In genomic region chr3R:5109558-5110211, dm6 we compare ENCODE assay signal across 4 fruit fly cellular contexts.
TF ChIP-seq lines count a peak whose summit lies in the region.

No protein-coding gene starts in this region.

- TF ChIP-seq CTCF in whole organism, embryonic (GFP tag; optimal IDR thresholded peaks at IDR 0.05; lab: Kevin White, UChicago), result no peak

TF ChIP-seq in whole organism, embryonic, 481 proteins besides CTCF, POLR2A, EP300 and RAD21 (continues in another document):
- TF ChIP-seq ERR (GFP tag; optimal IDR thresholded peaks at IDR 0.05; lab: Kevin White, UChicago) (no peak), CG16779 (GFP tag; IDR thresholded peaks at IDR 0.05; lab: Robert Waterston, UW) (no peak), D (optimal IDR thresholded peaks at IDR 0.05; lab: Kevin White, UChicago) (peak; percentile 96), D (GFP tag; optimal IDR thresholded peaks at IDR 0.05; lab: Kevin White, UChicago) (peak; percentile 51), kni (GFP tag; optimal IDR thresholded peaks at IDR 0.05; lab: Kevin White, UChicago) (peak; percentile 97), HLH54F (GFP tag; optimal IDR thresholded peaks at IDR 0.05; lab: Kevin White, UChicago) (no peak), amos (GFP tag; IDR thresholded peaks at IDR 0.05; lab: Robert Waterston, UW; ENCODE audit: partially characterized antibody) (peak; percentile 19; the same call in 1 of the 2 replicates), eve (GFP tag; optimal IDR thresholded peaks at IDR 0.05; lab: Kevin White, UChicago) (no peak), Vsx1 (GFP tag; optimal IDR thresholded peaks at IDR 0.05; lab: Kevin White, UChicago) (no peak), sima (GFP tag; optimal IDR thresholded peaks at IDR 0.05; lab: Kevin White, UChicago) (no peak), CG5180 (GFP tag; optimal IDR thresholded peaks at IDR 0.05; lab: Kevin White, UChicago) (peak; percentile 65), CG11504 (tag; optimal IDR thresholded peaks at IDR 0.05; lab: Kevin White, UChicago) (no peak), CG10959 (GFP tag; IDR thresholded peaks at IDR 0.05; lab: Robert Waterston, UW) (no peak), CG15479 (GFP tag; optimal IDR thresholded peaks at IDR 0.05; lab: Kevin White, UChicago) (peak; percentile 83), CG6791 (GFP tag; IDR thresholded peaks at IDR 0.05; lab: Robert Waterston, UW; ENCODE audit: partially characterized antibody) (no peak), eyg (GFP tag; optimal IDR thresholded peaks at IDR 0.05; lab: Kevin White, UChicago) (no peak), hth (optimal IDR thresholded peaks at IDR 0.05; lab: Kevin White, UChicago) (peak; percentile 65), CG2875 (GFP tag; optimal IDR thresholded peaks at IDR 0.05; lab: Kevin White, UChicago) (no peak), BtbVII (GFP tag; optimal IDR thresholded peaks at IDR 0.05; lab: Kevin White, UChicago) (no peak), Oli (tag; optimal IDR thresholded peaks at IDR 0.05; lab: Kevin White, UChicago) (peak; percentile 9), bowl (GFP tag; IDR thresholded peaks at IDR 0.05; lab: Robert Waterston, UW) (no peak), ken (GFP tag; IDR thresholded peaks at IDR 0.05; lab: Robert Waterston, UW) (0 out of 3 replicates have a peak, but pooled peaks have one; percentile 14), CG12942 (GFP tag; optimal IDR thresholded peaks at IDR 0.05; lab: Kevin White, UChicago) (no peak)

TF ChIP-seq in whole organism, prepupa, 60 proteins besides CTCF, POLR2A, EP300 and RAD21:
- peak; percentile 11 for TF ChIP-seq svp (GFP tag; lab: Kevin White, UChicago)
- TF ChIP-seq dsx (GFP tag; optimal IDR thresholded peaks at IDR 0.05; lab: Kevin White, UChicago; ENCODE audit: poor library complexity, severe bottlenecking), result peak; percentile 2
- peak; percentile 18 for TF ChIP-seq Sox102F (GFP tag; optimal IDR thresholded peaks at IDR 0.05; lab: Kevin White, UChicago)
- TF ChIP-seq net (GFP tag; optimal IDR thresholded peaks at IDR 0.05; lab: Kevin White, UChicago), result no peak
- TF ChIP-seq ss (GFP tag; optimal IDR thresholded peaks at IDR 0.05; lab: Kevin White, UChicago), result peak; percentile 11 to 16

TF ChIP-seq in whole organism, pupa, 21 proteins besides CTCF, POLR2A, EP300 and RAD21:
- 0 out of 3 replicates have a peak, but pooled peaks have one; percentile 11 for TF ChIP-seq CG4496 (GFP tag; IDR thresholded peaks at IDR 0.05; lab: Robert Waterston, UW)
- no peak for TF ChIP-seq Snoo (tag; optimal IDR thresholded peaks at IDR 0.05; lab: Kevin White, UChicago)
- no peak for TF ChIP-seq CG8301 (tag; optimal IDR thresholded peaks at IDR 0.05; lab: Kevin White, UChicago)

TF ChIP-seq in whole organism, wandering third instar larva, 38 proteins besides CTCF, POLR2A, EP300 and RAD21:
- no peak for TF ChIP-seq psq (GFP tag; optimal IDR thresholded peaks at IDR 0.05; lab: Kevin White, UChicago)
- peak; percentile 55 for TF ChIP-seq fru (GFP tag; optimal IDR thresholded peaks at IDR 0.05; lab: Kevin White, UChicago)

Comparison
In these comparisons a context has a peak if more than half of its experiments do, and no peak if none do; other contexts are left out.
1. Of the 7 proteins assayed by ChIP-seq in both whole organism, embryonic and whole organism, prepupa: peak only in whole organism, embryonic: none; only in whole organism, prepupa: Sox102F; in both: none; in neither: 6.